Worm (Caenorhabditis elegans): Measurements from ENCODE around the gene fbxb-103.

fbxb-103 gene

ce11 chrII:3951354-3951753 is 44.4 kb downstream of the fbxb-103 start (continued):
- TF ChIP-seq ceh-63 (GFP tag; optimal IDR thresholded peaks at IDR 0.05) (no peak), ztf-4 (tag; optimal IDR thresholded peaks at IDR 0.05) (no peak), nhr-71 (tag; optimal IDR thresholded peaks at IDR 0.05) (peak; percentile 39), lin-35 (GFP tag; optimal IDR thresholded peaks at IDR 0.05) (peak in 1 of 2 experiments; percentile 42), nhr-85 (tag) (peak; percentile 88), elt-3 (tag; optimal IDR thresholded peaks at IDR 0.05) (peak in 2 of 6 experiments; percentile 29 to 42), nhr-237 (tag; optimal IDR thresholded peaks at IDR 0.05) (no peak), tbx-2 (tag; optimal IDR thresholded peaks at IDR 0.05) (peak; percentile 33), efl-3 (GFP tag; optimal IDR thresholded peaks at IDR 0.05) (no peak), ama-1 (optimal IDR thresholded peaks at IDR 0.05) (no peak), pqm-1 (tag; optimal IDR thresholded peaks at IDR 0.05) (no peak), lin-13 (GFP tag; optimal IDR thresholded peaks at IDR 0.05) (no peak), nhr-47 (tag; optimal IDR thresholded peaks at IDR 0.05) (no peak), nhr-28 (tag; optimal IDR thresholded peaks at IDR 0.05) (no peak), fkh-10 (GFP tag; optimal IDR thresholded peaks at IDR 0.05) (no peak), ces-1 (GFP tag; optimal IDR thresholded peaks at IDR 0.05) (no peak), jun-1 (tag; optimal IDR thresholded peaks at IDR 0.05) (peak; percentile 18), aly-2 (tag; optimal IDR thresholded peaks at IDR 0.05) (no peak), aha-1 (tag; optimal IDR thresholded peaks at IDR 0.05) (no peak), lin-15B (tag; optimal IDR thresholded peaks at IDR 0.05) (no peak), unc-98 (GFP tag; IDR thresholded peaks at IDR 0.05) (no peak), snu-23 (GFP tag; optimal IDR thresholded peaks at IDR 0.05) (peak; percentile 51), unc-130 (tag; optimal IDR thresholded peaks at IDR 0.05) (no peak), zip-4 (GFP tag; optimal IDR thresholded peaks at IDR 0.05) (no peak), ceh-90 (tag; optimal IDR thresholded peaks at IDR 0.05) (no peak), swsn-7 (tag; optimal IDR thresholded peaks at IDR 0.05) (peak; percentile 1), nhr-19 (GFP tag; conservative IDR thresholded peaks at IDR 0.05) (no peak), sox-4 (tag; optimal IDR thresholded peaks at IDR 0.05) (no peak), unc-86 (tag; optimal IDR thresholded peaks at IDR 0.05) (no peak), sptf-1 (tag; optimal IDR thresholded peaks at IDR 0.05) (no peak), alr-1 (tag; optimal IDR thresholded peaks at IDR 0.05; ENCODE audit: borderline replicate concordance) (no peak), egl-27 (tag; optimal IDR thresholded peaks at IDR 0.05) (no peak)

ce11 chrII:3952368-3952767 is 45.4 kb downstream of the fbxb-103 start:
- TF ChIP-seq lin-13 (GFP tag; optimal IDR thresholded peaks at IDR 0.05) = no peak
- TF ChIP-seq elt-3 (tag; optimal IDR thresholded peaks at IDR 0.05) = peak in 1 of 6 experiments; percentile 13

ce11 chrII:3952967-3953366 is 46.0 kb downstream of the fbxb-103 start:
- TF ChIP-seq ztf-4 (tag; optimal IDR thresholded peaks at IDR 0.05) (no peak), elt-2 (tag; optimal IDR thresholded peaks at IDR 0.05) (peak; percentile 19), egl-27 (tag; optimal IDR thresholded peaks at IDR 0.05) (no peak), nhr-85 (tag) (peak; percentile 66), C04F5.9 (tag; optimal IDR thresholded peaks at IDR 0.05) (no peak), ztf-11 (tag; optimal IDR thresholded peaks at IDR 0.05) (no peak), lsy-2 (tag; optimal IDR thresholded peaks at IDR 0.05) (peak in 1 of 2 experiments; percentile 6), mep-1 (tag; optimal IDR thresholded peaks at IDR 0.05) (no peak), elt-3 (tag; optimal IDR thresholded peaks at IDR 0.05) (no peak), rnt-1 (tag; optimal IDR thresholded peaks at IDR 0.05) (no peak), sox-4 (tag; optimal IDR thresholded peaks at IDR 0.05) (no peak), nhr-237 (tag; optimal IDR thresholded peaks at IDR 0.05) (no peak), nhr-71 (tag; optimal IDR thresholded peaks at IDR 0.05) (peak; percentile 10)

- no peak for TF ChIP-seq efl-1 (optimal IDR thresholded peaks at IDR 0.05)
- TF ChIP-seq efl-1 (GFP tag; optimal IDR thresholded peaks at IDR 0.05 in 1 of 2) = peak in 1 of 2 experiments; percentile 66
- TF ChIP-seq elt-2 (tag; optimal IDR thresholded peaks at IDR 0.05) = peak; percentile 84
- TF ChIP-seq elt-3 (tag; optimal IDR thresholded peaks at IDR 0.05) = peak in 1 of 6 experiments; percentile 7
- TF ChIP-seq jun-1 (tag; optimal IDR thresholded peaks at IDR 0.05) = no peak
- TF ChIP-seq nhr-12 (tag; optimal IDR thresholded peaks at IDR 0.05) = no peak
- peak; percentile 19 for TF ChIP-seq lin-14 (GFP tag; optimal IDR thresholded peaks at IDR 0.05)
These were observed 47.1 kb downstream of the fbxb-103 start for ce11 chrII:3954018-3954417.

Data from whole organism, L1 larva.